Worm (Caenorhabditis elegans): ENCODE data around the gene C07B5.4.

The C07B5.4 gene

ce11 chrX:9584333-9584732, 54.9 kb downstream of the C07B5.4 start, which contains the start of gene gpx-5 (continued):
- TF ChIP-seq eor-1 (tag; optimal IDR thresholded peaks at IDR 0.05): no peak
- TF ChIP-seq sea-2 (GFP tag; optimal IDR thresholded peaks at IDR 0.05): no peak
- no peak for TF ChIP-seq snpc-4 (tag; optimal IDR thresholded peaks at IDR 0.05)
- TF ChIP-seq nhr-11 (tag; optimal IDR thresholded peaks at IDR 0.05): no peak
- no peak for TF ChIP-seq skn-1 (tag; optimal IDR thresholded peaks at IDR 0.05)
- TF ChIP-seq R02D3.7 (tag; optimal IDR thresholded peaks at IDR 0.05): no peak
- TF ChIP-seq nhr-28 (tag; optimal IDR thresholded peaks at IDR 0.05): no peak

DNA sequence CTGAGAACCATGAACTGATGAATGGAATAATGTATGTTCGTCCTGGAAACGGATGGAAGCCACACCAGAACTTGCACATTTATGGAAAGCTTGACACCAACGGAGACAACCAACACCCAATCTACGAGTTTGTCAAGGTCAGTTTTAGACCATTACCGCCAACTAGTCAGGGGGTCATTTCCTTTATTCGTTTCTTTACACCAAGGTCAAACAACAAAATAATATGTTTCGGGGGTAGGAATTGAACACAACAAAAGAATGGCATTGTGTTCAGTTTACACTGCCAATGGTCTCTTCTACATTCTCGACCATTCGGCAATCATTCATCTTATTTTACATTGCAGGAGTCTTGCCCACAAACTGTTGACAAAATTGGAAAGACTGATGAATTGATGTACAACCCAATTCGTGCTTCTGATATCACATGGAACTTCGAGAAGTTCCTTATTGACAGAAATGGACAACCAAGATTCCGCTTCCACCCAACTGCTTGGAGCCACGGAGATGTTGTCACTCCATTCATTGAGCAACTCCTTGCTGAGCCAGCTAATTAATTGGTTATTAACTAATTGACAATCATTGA, 56.2 kb downstream of the C07B5.4 start:
- TF ChIP-seq nhr-25 (tag; optimal IDR thresholded peaks at IDR 0.05) (peak; percentile 70), aly-2 (tag; optimal IDR thresholded peaks at IDR 0.05) (no peak), nhr-43 (tag; optimal IDR thresholded peaks at IDR 0.05; ENCODE audit: poor library complexity, severe bottlenecking) (peak; percentile 3)
